Fruit fly (Drosophila melanogaster): Measurements from ENCODE around the gene RpL13A.

The RpL13A gene

DNA sequence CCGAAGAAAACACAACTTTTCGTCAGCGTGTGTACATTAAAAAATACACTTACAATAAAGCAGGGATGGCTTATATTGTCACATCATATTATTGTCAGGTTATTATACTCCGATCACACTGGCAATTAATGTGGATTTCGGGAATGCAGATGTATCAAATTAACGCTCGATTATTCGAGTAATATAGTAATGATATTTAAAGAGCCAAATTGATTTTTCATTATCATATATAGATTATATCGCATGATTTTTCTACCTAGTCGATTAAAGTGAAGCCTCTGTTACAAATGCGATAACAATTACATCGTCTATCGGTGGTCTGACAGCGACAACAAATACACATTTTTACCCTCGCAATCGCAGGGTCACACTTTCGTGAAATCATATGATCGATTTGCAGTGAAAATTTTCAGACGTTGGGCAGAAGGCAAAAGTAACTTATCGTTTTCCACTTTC, 32.8 kb upstream of the RpL13A start, which contains the start of the genes noi and Vha26 (continued):
- TF ChIP-seq sc (optimal IDR thresholded peaks at IDR 0.05), result no peak
- no peak for TF ChIP-seq sc (GFP tag; optimal IDR thresholded peaks at IDR 0.05)
- no peak; the same call in 2 of the 3 replicates for TF ChIP-seq zfh1 (GFP tag; IDR thresholded peaks at IDR 0.05)
- TF ChIP-seq fd102C (GFP tag; optimal IDR thresholded peaks at IDR 0.05), result no peak
- no peak for TF ChIP-seq CG15479 (GFP tag; optimal IDR thresholded peaks at IDR 0.05)
- TF ChIP-seq Dek (tag; optimal IDR thresholded peaks at IDR 0.05), result no peak
- no peak for TF ChIP-seq yki (optimal IDR thresholded peaks at IDR 0.05)
- TF ChIP-seq CG34422 (GFP tag; IDR thresholded peaks at IDR 0.05), result no peak
- TF ChIP-seq usp (GFP tag; optimal IDR thresholded peaks at IDR 0.05), result no peak
- TF ChIP-seq Opbp (GFP tag; IDR thresholded peaks at IDR 0.05; ENCODE audit: partially characterized antibody), result no peak; the same call in 2 of the 3 replicates
- TF ChIP-seq mld (GFP tag; IDR thresholded peaks at IDR 0.05; ENCODE audit: partially characterized antibody), result no peak
- no peak for TF ChIP-seq schlank (tag; optimal IDR thresholded peaks at IDR 0.05)
- no peak for TF ChIP-seq dimm (GFP tag; IDR thresholded peaks at IDR 0.05)
- TF ChIP-seq Chrac-16 (GFP tag; optimal IDR thresholded peaks at IDR 0.05), result no peak
- no peak for TF ChIP-seq al (GFP tag; IDR thresholded peaks at IDR 0.05)
- TF ChIP-seq CG7786 (GFP tag; optimal IDR thresholded peaks at IDR 0.05), result no peak
- TF ChIP-seq CG18011 (GFP tag; optimal IDR thresholded peaks at IDR 0.05), result no peak
- peak; percentile 25 for TF ChIP-seq CG17359 (tag; optimal IDR thresholded peaks at IDR 0.05)
- no peak for TF ChIP-seq CG13123 (GFP tag; optimal IDR thresholded peaks at IDR 0.05)
- TF ChIP-seq zf30C (GFP tag; optimal IDR thresholded peaks at IDR 0.05), result peak; percentile 54
- no peak for TF ChIP-seq CG42726 (GFP tag; IDR thresholded peaks at IDR 0.05; ENCODE audit: partially characterized antibody)
- no peak for TF ChIP-seq ab (GFP tag; optimal IDR thresholded peaks at IDR 0.05)
- peak; percentile 23; the same call in 1 of the 3 replicates for TF ChIP-seq ci (GFP tag; IDR thresholded peaks at IDR 0.05)
- TF ChIP-seq CG3838 (GFP tag; optimal IDR thresholded peaks at IDR 0.05), result no peak
- TF ChIP-seq MTF-1 (GFP tag; optimal IDR thresholded peaks at IDR 0.05; ENCODE audit: borderline replicate concordance), result no peak
- no peak for TF ChIP-seq CG2199 (GFP tag; IDR thresholded peaks at IDR 0.05)
- no peak for TF ChIP-seq BtbVII (GFP tag; optimal IDR thresholded peaks at IDR 0.05)
- TF ChIP-seq CG11695 (GFP tag; IDR thresholded peaks at IDR 0.05), result no peak
- peak; percentile 98 for TF ChIP-seq ssp (GFP tag; IDR thresholded peaks at IDR 0.05)
- TF ChIP-seq Neu2 (GFP tag; optimal IDR thresholded peaks at IDR 0.05; ENCODE audit: borderline replicate concordance), result no peak
- TF ChIP-seq Oaz (GFP tag; IDR thresholded peaks at IDR 0.05), result no peak
- no peak for TF ChIP-seq CG10565 (GFP tag; optimal IDR thresholded peaks at IDR 0.05)
- TF ChIP-seq odd (GFP tag; optimal IDR thresholded peaks at IDR 0.05), result no peak
- TF ChIP-seq dpn (GFP tag; optimal IDR thresholded peaks at IDR 0.05), result peak; percentile 16 to 21
- TF ChIP-seq BEAF-32 (GFP tag; optimal IDR thresholded peaks at IDR 0.05), result peak; percentile 77
- no peak for TF ChIP-seq Camta (GFP tag; optimal IDR thresholded peaks at IDR 0.05)
- no peak for TF ChIP-seq Ada2b (GFP tag; IDR thresholded peaks at IDR 0.05)
- no peak for TF ChIP-seq CG4328 (GFP tag; optimal IDR thresholded peaks at IDR 0.05)
- TF ChIP-seq zen (tag; optimal IDR thresholded peaks at IDR 0.05), result peak; percentile 76
- TF ChIP-seq trem (tag; optimal IDR thresholded peaks at IDR 0.05), result peak; percentile 91
- no peak for TF ChIP-seq Awh (GFP tag; IDR thresholded peaks at IDR 0.05)
- no peak for TF ChIP-seq toy (GFP tag; IDR thresholded peaks at IDR 0.05)
- TF ChIP-seq CG18764 (GFP tag; optimal IDR thresholded peaks at IDR 0.05), result peak; percentile 29
- no peak for TF ChIP-seq CG31224 (GFP tag; IDR thresholded peaks at IDR 0.05)
- peak; percentile 46; the same call in 2 of the 3 replicates for TF ChIP-seq Doc3 (GFP tag; IDR thresholded peaks at IDR 0.05; ENCODE audit: partially characterized antibody)
- TF ChIP-seq disco-r (GFP tag; optimal IDR thresholded peaks at IDR 0.05), result no peak
- TF ChIP-seq Dll (GFP tag; IDR thresholded peaks at IDR 0.05; ENCODE audit: partially characterized antibody), result peak; percentile 62; the same call in 2 of the 4 replicates
- TF ChIP-seq nerfin-1 (tag; optimal IDR thresholded peaks at IDR 0.05), result peak; percentile 15
- peak; percentile 86 for TF ChIP-seq CG9797 (GFP tag; optimal IDR thresholded peaks at IDR 0.05)
- TF ChIP-seq danr (GFP tag; IDR thresholded peaks at IDR 0.05), result no peak
- TF ChIP-seq CG16813 (GFP tag; IDR thresholded peaks at IDR 0.05; ENCODE audit: partially characterized antibody), result peak; percentile 73

All from whole organism, embryonic.